Worm (Caenorhabditis elegans) whole organism, midembryonic: ENCODE results near the gene ttr-2.

Experiments
- T22C8.4 ChIP-seq: fragments of 200-800 bp; sonication (Bioruptor generic); IDR thresholded peaks from 2 replicates; pipeline ENCODE4 v1.3.6; 2022; ENCODE audit warnings: missing genetic modification characterization, missing compliant biosample characterization
- cog-1 ChIP-seq: sonication (generic microtip); optimal IDR thresholded peaks from 2 replicates; lab custom pipeline; 2016; ENCODE audit warnings: missing genetic modification characterization, missing compliant biosample characterization
- flt-1 ChIP-seq: fragments of 200-800 bp; sonication (Bioruptor generic); IDR thresholded peaks from 2 replicates; pipeline ENCODE4 v1.3.6; 2022; ENCODE audit warnings: missing genetic modification characterization, missing compliant biosample characterization
- klf-2 ChIP-seq: fragments of 200-800 bp; sonication (Bioruptor generic); conservative IDR thresholded peaks from 2 replicates; pipeline ENCODE4 v1.3.6; 2022; ENCODE audit warnings: missing genetic modification reagents, missing genetic modification characterization, missing compliant biosample characterization
- med-1 ChIP-seq: sonication (generic microtip); optimal IDR thresholded peaks from 2 replicates; lab custom pipeline; 2017; ENCODE audit warnings: missing genetic modification characterization, mild to moderate bottlenecking, missing compliant biosample characterization, antibody characterized with exemption, missing genetic modification reagents; ENCODE audit not compliant: insufficient read depth
- ref-1 ChIP-seq: fragments of 200-800 bp; sonication (Bioruptor generic); conservative IDR thresholded peaks from 2 replicates; pipeline ENCODE4 v1.3.6; 2022; ENCODE audit warnings: missing genetic modification reagents, missing genetic modification characterization, missing compliant biosample characterization
- tab-1 ChIP-seq: fragments of 200-800 bp; sonication (Bioruptor generic); IDR thresholded peaks from 2 replicates; pipeline ENCODE4 v1.3.6; 2022; ENCODE audit warnings: missing genetic modification characterization, missing compliant biosample characterization
- ztf-23 ChIP-seq: fragments of 200-800 bp; sonication (Bioruptor generic); IDR thresholded peaks from 2 replicates; pipeline ENCODE4 v1.3.6; 2022; ENCODE audit warnings: missing genetic modification reagents, missing genetic modification characterization, missing compliant biosample characterization
- ztf-29 ChIP-seq: fragments of 200-800 bp; sonication (Bioruptor generic); IDR thresholded peaks from 2 replicates; pipeline ENCODE4 v1.3.6; 2022; ENCODE audit warnings: missing genetic modification reagents, missing genetic modification characterization, missing compliant biosample characterization

ttr-2 gene

DNA sequence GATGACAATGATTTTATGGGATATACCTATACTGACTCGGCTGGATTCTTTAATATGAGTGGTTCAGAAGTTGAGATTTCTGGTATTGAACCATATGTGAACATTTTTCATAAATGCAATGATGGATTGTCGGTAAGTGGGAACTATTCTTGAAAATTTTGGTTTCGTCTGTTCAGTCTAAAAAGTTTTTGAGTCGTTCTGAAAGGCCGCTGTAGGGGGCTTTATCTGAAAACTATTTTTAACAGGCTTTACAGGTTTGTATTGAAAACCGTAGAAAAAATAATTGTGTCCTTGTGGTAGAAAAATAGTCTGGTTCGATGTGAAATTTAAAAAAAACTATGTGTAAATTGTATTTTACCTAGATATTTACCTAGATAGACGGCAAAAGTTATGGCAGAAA, 2.0 kb downstream of the ttr-2 start:
- TF ChIP-seq klf-2 (GFP tag; lab: Robert Waterston, UW) = no peak
- no peak for TF ChIP-seq ztf-29 (GFP tag; lab: Robert Waterston, UW)
- TF ChIP-seq ztf-23 (GFP tag; lab: Robert Waterston, UW) = no peak
- TF ChIP-seq ref-1 (GFP tag; lab: Robert Waterston, UW) = no peak
- TF ChIP-seq tab-1 (GFP tag; lab: Robert Waterston, UW) = no peak
- no peak for TF ChIP-seq T22C8.4
- TF ChIP-seq flt-1 (GFP tag; lab: Robert Waterston, UW) = no peak
- TF ChIP-seq med-1 = no peak

DNA sequence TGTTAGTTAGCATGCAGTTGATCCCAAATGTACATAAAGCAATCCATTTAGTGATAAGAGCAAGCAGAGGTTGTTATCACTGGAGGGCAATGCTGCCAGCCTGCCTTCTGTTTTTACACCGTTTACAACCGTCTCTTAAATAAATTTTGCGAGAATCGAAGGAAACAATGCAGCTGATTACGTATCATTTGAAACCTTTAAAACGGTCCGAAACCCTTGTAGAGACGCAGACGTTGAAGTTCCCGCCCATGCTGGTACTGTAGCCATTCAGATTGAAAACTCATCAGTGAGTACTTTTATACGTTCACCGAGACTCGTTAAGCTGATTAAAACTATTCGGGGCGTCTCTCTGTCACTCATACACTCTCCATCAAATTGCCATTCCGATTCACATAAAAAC, 2.8 kb downstream of the ttr-2 start:
- TF ChIP-seq med-1 = no peak

DNA sequence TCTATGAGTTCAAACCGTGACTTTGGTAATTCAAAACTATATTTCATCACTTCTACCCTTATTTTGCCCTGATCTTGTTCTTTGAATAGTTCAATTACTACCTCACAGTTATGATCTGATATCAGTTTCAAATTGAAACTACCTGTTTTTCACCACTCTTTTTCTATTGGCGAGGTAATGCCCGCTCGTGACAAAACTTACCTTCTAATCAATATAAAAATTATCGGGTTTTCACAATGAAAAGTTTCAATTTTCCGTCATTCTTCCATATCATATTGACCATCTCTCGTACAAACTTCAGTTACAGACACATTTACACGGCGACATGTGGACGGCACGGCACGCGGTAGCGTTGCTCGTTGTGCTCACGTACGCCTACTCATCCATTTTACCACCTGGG, 4.5 kb downstream of the ttr-2 start, which contains the start of gene dec-7:
Gene dec-7 (plus strand): TSS at position 308 of the 400 bp plus-strand sequence.
- TF ChIP-seq tab-1 (GFP tag; lab: Robert Waterston, UW) (no peak), flt-1 (GFP tag; lab: Robert Waterston, UW) (no peak), cog-1 (no peak), ztf-23 (GFP tag; lab: Robert Waterston, UW) (no peak), med-1 (no peak), ztf-29 (GFP tag; lab: Robert Waterston, UW) (no peak), ref-1 (GFP tag; lab: Robert Waterston, UW) (no peak), klf-2 (GFP tag; lab: Robert Waterston, UW) (no peak), T22C8.4 (no peak)

DNA sequence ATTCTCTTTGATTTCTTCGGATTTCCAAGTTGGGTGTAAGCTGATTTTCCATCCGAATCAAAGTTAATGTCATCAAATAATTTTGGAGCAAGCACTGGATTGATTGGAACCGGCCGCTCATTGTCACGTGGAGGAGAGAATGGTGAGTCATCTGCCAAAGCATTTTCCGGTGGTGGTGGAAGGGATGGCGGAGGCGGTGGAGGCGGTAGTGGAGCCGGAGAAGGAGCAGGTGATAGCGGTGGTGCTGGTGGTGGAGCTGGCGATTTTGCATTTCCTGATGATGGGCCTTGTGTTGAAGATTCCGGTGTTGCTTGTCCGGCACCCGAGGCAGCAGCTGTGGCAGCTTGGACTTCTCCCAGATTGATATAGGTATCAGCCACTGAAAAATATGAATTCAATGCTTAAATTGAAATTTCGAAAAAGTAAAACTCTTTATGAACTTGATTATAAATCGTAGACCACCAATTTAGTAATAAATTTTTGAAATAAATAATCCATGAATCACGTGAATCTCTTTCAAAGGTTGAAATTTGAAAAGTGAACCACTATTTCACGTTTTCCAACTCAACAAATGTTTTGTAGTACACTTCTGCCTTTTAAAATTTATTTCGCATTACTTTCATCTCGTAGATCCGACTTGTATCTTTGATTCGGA, 13.6 kb downstream of the ttr-2 start, which contains the start of the genes K03H1.9 and K03H1.12:
Gene K03H1.9 (minus strand): TSS at position 471 of the 655 bp plus-strand sequence.
Gene K03H1.12 (plus strand): TSS at position 605 of the 655 bp plus-strand sequence.
- TF ChIP-seq flt-1 (GFP tag; lab: Robert Waterston, UW) = no peak
- no peak for TF ChIP-seq ztf-29 (GFP tag; lab: Robert Waterston, UW)
- TF ChIP-seq med-1 = no peak
- no peak for TF ChIP-seq T22C8.4
- no peak for TF ChIP-seq ztf-23 (GFP tag; lab: Robert Waterston, UW)
- TF ChIP-seq klf-2 (GFP tag; lab: Robert Waterston, UW) = no peak
- TF ChIP-seq ref-1 (GFP tag; lab: Robert Waterston, UW) = no peak
- TF ChIP-seq cog-1 = no peak
- TF ChIP-seq tab-1 (GFP tag; lab: Robert Waterston, UW) = no peak

DNA sequence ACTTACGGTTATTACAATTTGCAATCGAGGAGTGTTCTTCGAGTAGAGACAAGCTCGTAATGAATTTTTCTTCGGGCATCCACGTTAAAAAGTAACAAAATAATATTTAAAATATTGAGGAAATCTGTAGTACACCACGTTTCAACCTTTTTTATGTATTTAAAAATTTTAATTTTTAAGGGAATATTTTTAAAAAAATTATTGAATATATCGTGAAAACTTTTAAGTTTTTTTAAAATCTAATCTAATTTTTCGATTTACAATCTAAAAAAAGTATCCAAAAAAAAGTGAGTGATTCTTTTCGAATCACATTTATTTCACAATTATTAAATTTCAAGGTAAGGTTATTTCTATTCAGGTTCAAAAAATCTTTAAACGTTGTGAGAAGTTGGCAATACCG, 17.2 kb downstream of the ttr-2 start, which contains the start of gene gln-2:
Gene gln-2 (minus strand): TSS at position 101 of the 400 bp plus-strand sequence.
- TF ChIP-seq klf-2 (GFP tag; lab: Robert Waterston, UW) = no peak
- TF ChIP-seq ref-1 (GFP tag; lab: Robert Waterston, UW) = no peak
- no peak for TF ChIP-seq ztf-29 (GFP tag; lab: Robert Waterston, UW)
- no peak for TF ChIP-seq tab-1 (GFP tag; lab: Robert Waterston, UW)
- TF ChIP-seq cog-1 = no peak
- TF ChIP-seq T22C8.4 = no peak
- TF ChIP-seq med-1 = no peak
- TF ChIP-seq ztf-23 (GFP tag; lab: Robert Waterston, UW) = no peak
- TF ChIP-seq flt-1 (GFP tag; lab: Robert Waterston, UW) = no peak

DNA sequence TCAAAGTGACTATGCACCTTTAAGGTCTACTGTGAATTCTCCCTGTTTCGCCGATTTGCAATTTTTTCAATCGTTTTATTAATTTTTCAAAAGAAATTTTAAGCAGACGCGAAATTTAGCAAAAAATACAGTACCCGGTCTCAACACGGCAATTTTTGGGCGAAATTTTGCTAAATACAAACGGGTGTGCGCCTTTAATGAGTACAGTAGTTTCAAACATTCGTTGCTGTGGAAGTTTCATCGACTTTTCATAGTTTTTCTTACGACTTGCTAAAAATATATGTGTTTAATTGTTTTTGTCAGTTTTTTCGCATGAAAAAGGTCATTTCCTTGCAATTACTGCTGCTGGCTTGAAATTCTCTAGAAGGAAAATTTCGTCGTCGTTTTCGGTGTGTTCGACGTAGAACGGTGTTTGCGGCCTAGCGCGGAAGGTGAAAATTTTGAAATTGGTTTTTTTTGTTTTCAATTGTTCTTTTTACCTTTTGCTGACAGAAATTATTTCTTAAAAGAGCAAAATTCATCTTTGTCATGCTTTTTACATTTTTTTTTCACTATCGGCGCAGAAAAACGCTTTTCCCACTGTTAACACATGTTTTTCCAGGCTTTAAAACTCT, 19.3 kb downstream of the ttr-2 start, which contains the start of gene K03H1.7:
Gene K03H1.7 (plus strand): TSS at position 600 of the 614 bp plus-strand sequence.
- no peak for TF ChIP-seq ref-1 (GFP tag; lab: Robert Waterston, UW)

DNA sequence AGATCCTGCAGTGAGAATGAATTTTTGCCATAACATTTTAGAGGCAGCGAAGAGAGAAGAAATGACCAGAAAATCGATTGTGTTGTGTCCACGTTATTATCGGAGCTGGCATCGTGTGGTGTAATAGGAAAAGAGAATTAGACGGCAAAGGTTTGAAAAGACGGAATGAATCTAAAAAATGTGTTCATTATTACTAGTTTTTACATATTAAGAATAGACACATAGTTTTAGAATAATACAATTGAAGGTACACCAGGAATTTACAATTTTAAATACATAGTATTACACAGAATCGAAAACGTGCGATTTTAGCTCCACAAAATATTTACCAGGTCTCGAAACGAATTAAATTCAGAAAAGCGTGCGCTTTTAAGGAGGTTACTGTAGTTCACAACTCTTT, 22.7 kb downstream of the ttr-2 start, which contains the start of gene K03H1.13:
Gene K03H1.13 (minus strand): TSS at position 101 of the 400 bp plus-strand sequence.
- TF ChIP-seq ref-1 (GFP tag; lab: Robert Waterston, UW) (no peak), flt-1 (GFP tag; lab: Robert Waterston, UW) (no peak), klf-2 (GFP tag; lab: Robert Waterston, UW) (no peak), ztf-29 (GFP tag; lab: Robert Waterston, UW) (no peak), tab-1 (GFP tag; lab: Robert Waterston, UW) (no peak), med-1 (no peak), ztf-23 (GFP tag; lab: Robert Waterston, UW) (no peak), T22C8.4 (no peak), cog-1 (no peak)

DNA sequence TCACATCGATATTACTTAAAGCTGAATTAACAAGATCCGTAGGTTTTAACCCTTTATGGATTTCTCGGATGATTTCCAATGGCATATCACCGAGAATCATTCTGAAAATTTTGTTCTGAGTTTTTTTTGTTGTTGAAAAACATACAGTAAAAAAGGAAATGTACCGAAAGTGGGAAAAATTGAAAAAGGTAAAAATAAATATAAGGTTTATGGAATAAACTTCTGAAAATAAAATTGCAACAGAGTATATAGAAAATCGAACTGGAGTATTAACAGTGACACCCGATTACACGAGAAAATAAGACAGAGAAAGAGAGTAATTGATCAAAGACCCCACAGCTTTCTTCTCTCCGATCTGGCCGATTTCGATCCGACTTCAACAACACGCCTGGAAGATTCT, 24.3 kb downstream of the ttr-2 start, which contains the start of gene K03H1.11:
Gene K03H1.11 (minus strand): TSS at position 101 of the 400 bp plus-strand sequence.
- TF ChIP-seq tab-1 (GFP tag; lab: Robert Waterston, UW) (no peak), T22C8.4 (no peak), ref-1 (GFP tag; lab: Robert Waterston, UW) (no peak), ztf-29 (GFP tag; lab: Robert Waterston, UW) (no peak), ztf-23 (GFP tag; lab: Robert Waterston, UW) (no peak), flt-1 (GFP tag; lab: Robert Waterston, UW) (no peak), med-1 (no peak), klf-2 (GFP tag; lab: Robert Waterston, UW) (no peak), cog-1 (no peak)

DNA sequence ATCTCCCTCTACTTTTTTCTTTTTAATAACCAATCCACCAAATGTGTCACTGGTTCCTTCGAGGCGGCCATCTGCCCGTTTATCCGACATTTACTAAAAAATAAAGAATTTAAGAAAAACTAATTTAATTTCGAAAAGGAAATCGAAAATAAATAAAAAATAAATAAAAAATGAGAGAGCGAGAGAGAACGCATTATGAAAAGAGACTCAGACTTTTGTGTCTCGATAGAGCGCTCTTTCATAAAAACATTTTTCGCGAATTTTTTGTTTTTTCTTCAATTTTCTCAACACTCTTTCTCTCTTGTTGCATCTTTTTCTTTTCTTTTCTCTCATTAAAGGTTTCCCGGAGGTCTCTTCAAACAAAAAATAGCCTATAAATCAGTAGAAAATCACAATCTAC, 28.6 kb downstream of the ttr-2 start, which contains the start of gene mog-1:
Gene mog-1 (minus strand): TSS at position 93 of the 400 bp plus-strand sequence.
- no peak for TF ChIP-seq T22C8.4
- TF ChIP-seq flt-1 (GFP tag; lab: Robert Waterston, UW) = no peak
- TF ChIP-seq ref-1 (GFP tag; lab: Robert Waterston, UW) = no peak
- TF ChIP-seq cog-1 = no peak
